Fruit fly (Drosophila melanogaster) ovary, adult (tissue): Measurements from ENCODE around the gene CG33932.

Source experiments
- CG17801 ChIP-seq: fragments of 200-800 bp; optimal IDR thresholded peaks from 2 replicates; lab custom pipeline; 2019; ENCODE audit warnings: missing biosample characterization, mild to moderate bottlenecking, missing genetic modification characterization, moderate library complexity; ENCODE audit not compliant: partially characterized antibody

CG33932 gene

DNA sequence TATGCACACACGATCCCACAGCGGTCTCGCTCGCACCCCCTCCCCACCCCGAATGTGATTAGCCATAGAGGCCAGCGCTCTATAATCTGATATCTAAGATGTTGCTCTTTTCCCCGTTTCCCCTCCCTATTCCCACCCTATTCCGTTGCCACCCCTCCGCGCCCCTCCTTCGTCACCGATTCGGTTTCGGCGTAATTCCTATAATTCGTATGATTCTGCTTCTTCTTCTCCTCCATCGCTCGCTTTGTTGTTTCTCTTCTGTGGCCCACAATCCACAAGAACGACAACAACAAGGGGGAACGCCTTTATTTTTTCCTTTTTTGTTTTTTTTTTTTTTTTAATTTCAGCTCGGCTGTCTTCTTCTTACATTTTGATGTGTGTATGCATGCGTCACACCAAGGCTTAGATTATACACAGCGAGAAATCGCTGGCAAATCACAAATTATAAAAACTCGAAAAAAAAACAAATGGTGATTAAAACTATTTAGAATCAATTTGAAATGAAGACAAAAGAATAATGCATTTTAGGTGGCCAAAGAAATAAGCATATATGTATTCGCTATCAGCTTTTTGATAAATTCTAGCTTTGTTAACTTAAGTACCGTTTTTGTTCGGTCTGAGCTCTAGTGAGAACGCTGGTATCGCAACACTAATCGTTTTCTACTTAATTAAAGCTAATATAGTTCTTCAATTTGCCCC is 25.7 kb downstream of the CG33932 start:
- TF ChIP-seq CG17801 (GFP tag; lab: Kevin White, UChicago): no peak

DNA sequence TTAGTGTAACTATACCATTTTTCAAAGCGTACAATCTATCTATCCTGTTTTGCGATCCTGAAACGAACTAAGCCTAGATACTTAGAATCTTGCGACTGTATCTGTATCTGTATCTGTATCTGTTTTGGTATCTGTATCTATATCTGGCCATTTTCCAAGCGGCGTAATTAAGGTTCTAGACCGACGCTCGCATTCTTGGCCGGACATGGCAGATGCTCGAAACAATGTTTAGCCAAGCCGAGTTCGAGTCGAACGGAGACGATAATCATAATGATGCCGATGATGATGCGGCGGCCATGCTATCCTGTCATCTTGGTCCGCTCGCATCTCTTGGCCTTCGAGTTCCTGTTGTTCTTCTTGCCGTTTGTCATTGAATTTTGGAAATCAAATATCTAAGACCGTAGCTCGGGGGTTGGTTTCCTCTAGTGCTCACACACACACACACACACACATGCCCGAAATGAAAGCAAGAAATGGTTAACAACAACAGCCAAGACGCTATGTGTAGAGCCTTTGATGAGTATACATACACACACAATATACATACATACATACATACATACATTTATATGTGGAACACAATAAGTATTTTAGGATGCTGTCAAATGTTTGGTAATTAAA is 27.9 kb downstream of the CG33932 start:
- no peak for TF ChIP-seq CG17801 (GFP tag; lab: Kevin White, UChicago)

DNA sequence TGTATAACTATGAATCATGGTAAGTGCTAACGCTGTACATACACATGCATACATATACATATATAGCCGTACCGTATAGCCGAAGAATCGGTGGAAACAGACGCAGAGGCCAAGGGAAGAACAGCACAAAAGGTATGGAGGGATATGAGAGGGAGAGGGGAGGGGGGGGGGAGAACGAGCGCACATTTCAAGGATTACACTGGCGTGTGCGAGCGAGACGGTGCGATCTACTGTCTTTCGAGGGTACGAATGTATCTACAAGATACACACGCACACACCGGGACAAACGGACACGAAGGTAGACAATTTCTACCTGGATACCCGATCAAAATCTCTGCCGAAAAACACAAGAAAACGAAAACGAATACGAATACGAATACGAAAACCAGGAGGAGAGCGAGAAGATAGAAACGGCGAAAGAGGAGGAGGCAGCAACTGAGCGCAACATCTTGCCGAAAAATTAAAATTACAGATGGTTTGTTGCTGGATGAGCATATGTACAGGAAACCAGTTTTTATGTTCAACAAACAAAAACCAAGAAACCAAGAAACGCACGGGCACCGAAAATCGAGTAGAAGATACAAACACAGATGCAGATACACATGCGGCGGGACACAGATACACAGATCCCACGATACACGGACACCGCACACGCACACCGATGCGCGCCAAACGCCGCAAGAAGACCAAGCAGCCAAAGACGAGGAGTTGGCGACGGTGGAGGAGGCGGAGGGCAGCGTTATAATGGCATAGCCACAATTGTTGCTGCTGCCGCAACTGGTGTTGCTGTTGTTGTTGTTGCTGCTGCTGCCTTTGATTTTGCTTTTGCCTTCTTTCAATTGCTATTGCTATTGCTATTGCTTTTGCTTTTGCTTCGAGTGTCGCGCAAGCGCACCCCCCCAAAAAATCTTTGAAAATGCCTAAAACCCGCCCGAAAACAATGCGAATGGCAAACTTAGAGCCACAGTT is 29.8 kb downstream of the CG33932 start:
- TF ChIP-seq CG17801 (GFP tag; lab: Kevin White, UChicago): no peak

DNA sequence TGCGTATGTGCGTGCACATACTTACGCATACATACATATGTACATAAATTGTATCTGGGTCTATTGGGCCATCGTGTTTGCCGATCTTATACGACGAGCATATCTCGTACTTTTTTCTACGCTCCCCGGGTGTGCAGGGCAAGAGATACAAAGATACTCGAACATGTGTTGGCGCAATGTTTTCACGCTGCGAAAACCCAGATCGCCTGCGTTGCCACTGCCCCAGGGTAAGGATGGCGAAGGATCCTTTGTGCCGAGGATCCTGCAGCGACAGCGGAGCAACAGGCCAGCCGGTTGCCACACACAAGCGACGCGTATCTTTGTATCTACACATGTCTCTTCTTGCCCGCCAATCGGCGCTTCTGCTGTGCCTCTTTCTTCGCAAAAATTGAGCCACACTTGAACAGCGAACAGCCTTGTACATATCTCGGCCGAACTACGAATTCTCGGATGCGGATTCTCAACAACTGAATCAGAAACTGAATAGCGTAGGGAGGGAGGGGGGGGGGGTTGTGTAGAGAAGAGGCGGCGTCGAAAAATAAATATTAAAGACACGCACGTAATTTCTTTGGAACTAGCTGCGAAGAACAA is 30.9 kb downstream of the CG33932 start:
- no peak for TF ChIP-seq CG17801 (GFP tag; lab: Kevin White, UChicago)

DNA sequence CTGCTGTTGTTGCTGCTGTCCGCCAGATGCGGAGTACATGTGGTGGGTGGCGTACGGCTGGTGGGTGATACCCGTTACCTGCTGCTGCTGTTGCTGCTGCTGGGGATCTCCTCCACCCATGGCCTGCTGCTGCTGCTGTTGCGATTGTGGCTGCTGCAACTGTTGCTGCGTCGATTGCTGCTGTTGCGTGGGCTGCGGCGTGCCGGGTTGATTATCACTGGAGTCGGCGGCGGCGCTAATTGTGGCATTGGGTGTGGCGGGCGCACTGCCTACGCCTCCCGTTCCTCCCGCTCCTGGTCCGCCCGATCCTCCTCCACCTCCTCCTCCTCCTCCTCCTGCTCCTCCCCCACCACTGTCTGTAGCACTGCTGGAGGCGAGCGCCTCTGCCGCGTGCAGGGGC is 37.6 kb downstream of the CG33932 start:
- TF ChIP-seq CG17801 (GFP tag; lab: Kevin White, UChicago): no peak

DNA sequence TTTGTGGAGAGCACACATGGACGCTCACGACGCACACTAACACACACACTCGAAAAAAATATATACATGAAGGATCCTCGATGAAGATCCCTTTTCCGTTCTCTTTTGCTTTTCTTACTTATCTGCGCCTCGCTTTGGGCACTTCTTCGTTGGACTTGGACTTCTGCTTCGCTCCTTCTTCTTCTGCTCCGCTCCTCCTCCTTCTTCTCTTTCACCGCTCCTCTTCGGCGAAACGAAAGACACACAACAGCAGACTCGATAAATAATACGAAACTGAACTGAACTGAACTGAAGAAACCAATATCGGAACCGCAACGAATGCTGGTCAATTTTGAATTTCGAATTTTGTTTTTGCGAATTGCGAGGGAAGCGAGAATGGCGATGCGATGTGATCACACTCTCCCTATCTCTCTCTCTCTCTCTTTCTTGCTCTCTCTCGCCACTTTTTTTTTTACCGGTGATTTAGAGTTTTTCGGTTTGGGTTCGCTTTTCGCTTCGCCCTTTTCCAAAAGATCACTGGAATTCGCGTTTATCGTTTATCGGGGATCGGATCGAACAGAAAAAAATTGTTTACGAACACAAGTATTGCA is 38.6 kb downstream of the CG33932 start:
- no peak for TF ChIP-seq CG17801 (GFP tag; lab: Kevin White, UChicago)

DNA sequence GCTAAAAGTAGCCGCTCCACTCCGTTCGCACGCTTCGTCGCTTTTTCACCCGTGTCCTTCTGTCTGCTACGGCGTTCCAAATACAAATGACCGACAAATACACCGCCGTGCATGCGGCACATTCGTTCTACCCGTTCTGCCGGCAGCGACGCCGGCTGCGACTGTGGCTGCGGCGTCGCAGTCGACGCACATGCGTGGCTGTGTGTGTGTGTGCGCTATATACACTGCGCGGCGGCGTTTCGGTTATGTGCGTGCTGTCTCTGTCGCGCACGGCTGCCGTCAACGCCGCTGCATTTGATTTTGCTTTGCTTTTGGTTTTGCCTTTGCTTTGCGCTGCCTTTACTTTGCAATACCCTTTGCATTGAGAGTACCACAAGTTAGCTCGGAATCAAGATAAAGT is 39.2 kb downstream of the CG33932 start, which contains the start of gene zld:
Gene zld, minus strand, starts transcription at position 92 of the 400 bp plus-strand sequence.
- TF ChIP-seq CG17801 (GFP tag; lab: Kevin White, UChicago): no peak

DNA sequence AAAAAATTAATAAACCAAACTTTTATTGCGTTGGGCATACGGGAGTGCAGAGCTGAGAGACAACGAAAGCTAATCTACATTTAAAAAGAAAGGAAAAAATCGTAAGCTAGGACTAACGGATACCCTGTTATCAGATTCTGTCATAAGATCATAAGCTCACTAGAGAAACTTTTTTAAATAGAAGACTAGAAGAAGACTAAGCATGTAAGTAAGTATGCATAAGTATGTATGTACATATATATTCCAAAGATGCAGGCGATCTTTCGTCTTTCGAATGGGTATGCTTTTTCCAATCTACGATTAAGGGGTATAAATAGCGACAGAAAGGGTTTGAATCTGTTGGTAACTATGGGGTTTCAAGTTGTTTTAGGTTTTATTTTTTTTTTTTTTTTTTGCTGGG is 40.6 kb downstream of the CG33932 start:
- no peak for TF ChIP-seq CG17801 (GFP tag; lab: Kevin White, UChicago)

DNA sequence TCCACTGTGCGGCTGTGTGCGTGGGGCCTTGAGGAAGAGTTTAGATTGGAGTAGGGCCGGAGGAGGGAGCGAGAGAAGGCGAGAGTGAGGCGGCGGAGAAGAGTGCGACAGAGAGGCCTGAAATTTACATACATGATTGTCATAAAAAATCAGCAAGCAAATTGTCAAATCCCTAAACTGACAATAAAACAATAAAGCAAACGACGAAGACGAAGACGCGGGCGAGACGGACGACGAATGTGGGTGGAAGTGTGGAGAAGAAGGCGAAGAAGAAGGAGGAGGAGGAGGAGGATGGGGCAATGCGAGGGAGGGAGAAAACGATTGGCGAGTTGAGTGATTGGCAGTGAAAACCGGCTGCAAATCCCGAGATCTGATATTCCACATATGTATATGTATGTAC is 41.2 kb downstream of the CG33932 start:
- TF ChIP-seq CG17801 (GFP tag; lab: Kevin White, UChicago): no peak

DNA sequence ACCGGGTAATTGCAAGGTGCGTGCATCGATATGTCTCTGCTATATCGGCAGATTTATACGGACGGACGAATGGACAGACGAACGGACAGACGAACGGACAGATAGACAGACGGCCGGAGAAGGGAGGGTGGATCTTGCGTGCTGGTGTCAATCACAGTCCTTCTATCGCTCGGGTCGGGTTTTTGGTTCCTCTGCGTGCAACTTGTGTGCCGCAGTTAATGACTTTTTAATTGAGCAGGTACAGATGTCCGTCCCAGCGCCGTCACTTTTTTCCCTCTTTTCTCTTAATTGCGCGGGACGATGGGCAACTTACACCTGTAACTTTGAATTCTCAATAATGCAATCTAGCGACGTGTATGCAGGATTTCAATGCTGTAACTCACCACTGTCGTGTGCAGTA is 42.6 kb downstream of the CG33932 start:
- TF ChIP-seq CG17801 (GFP tag; lab: Kevin White, UChicago): no peak

DNA sequence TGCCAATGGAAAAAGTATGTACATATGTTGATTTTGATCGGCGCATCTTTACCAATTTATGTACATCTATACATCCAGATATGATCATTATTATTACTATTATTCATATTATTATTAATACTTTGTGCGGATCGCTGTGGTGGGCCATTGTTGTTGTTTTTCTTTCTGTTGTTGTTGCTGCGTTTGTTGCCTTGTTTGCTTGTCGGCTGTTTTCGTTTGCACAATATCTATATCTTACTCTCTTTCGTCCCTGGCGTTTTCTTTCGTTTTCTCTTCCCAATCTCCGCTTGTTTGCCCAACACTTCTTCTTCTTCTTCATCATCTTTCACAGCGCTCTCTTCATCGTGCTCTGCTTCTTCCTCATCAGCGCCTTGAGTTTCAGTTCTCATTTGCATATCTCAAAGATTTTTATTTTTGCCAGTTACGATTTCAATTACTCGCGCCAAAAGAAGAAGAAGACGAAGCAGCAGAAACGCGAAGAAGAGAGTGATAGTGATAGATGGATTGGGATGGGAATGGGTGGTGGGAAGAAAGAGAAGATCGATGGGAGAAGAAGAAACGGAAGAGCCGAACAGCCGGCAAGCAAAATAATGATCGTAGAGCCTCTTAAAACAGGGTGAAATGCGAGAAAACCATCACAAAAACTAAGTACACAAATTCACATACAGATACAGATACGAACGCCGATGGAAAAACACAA is 43.8 kb downstream of the CG33932 start:
- no peak for TF ChIP-seq CG17801 (GFP tag; lab: Kevin White, UChicago)

DNA sequence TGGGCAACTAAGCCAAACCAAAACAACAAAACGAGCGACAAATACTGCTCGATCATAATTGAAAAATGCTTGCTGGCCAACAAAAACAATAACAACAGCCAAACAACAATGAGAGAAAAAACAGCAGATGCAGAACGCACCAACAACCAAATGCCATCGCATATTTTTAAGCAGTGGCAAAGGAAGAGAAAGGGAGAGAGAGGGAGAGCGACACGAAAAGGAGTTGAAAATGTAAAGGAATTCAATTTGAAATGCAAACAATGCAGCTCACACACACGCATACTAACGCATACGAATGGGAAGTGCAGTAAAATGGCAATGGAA is 44.4 kb downstream of the CG33932 start:
- no peak for TF ChIP-seq CG17801 (GFP tag; lab: Kevin White, UChicago)

DNA sequence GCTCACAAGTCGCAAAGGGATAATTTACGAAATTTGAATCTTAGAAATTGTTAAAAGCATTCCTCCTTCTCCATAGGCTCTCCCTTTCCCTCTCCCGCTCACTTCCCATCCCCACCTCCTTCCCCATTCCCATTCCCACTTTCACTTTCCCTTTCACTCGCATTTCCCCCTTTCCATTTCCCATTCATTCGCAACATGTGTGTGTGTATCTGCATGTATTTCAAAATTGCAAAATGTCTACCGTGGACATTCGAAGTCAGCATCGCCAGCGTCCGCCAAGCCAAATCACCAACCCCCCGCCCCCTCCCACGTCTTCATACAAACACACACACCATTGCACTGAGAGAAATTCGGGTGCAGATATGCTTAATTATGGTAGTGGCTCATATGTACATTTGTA is 47.6 kb downstream of the CG33932 start:
- no peak for TF ChIP-seq CG17801 (GFP tag; lab: Kevin White, UChicago)

DNA sequence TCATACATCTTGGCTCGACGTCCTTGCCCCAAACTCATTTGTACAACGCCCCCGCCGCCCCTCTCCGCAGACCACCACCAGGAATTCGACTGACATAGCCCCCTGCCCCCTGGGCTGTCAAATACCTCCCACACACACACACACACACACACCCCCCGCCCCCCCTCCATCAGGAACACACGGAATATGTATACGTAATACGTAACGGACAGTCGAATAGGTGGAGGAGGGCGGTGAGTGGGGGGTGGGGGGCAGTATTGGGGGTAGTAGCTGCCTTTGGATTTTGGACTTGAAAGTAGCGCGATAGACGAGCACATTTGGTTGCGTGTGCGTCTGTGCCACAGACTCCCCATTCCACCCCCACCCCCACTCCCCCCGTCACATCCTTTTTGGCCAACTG is 48.3 kb downstream of the CG33932 start:
- no peak for TF ChIP-seq CG17801 (GFP tag; lab: Kevin White, UChicago)
